Fruit fly (Drosophila melanogaster) whole organism, embryonic: ENCODE data around the gene pav.

Source experiments
- CG14050 ChIP-seq: fragments of 200-800 bp; sonication (Bioruptor generic); IDR thresholded peaks from 3 replicates; pipeline ENCODE4 v1.3.6; 2022; ENCODE audit warnings: missing biosample characterization, missing genetic modification characterization
- abd-A ChIP-seq: fragments of 200-800 bp; sonication (Bioruptor generic); optimal IDR thresholded peaks from 3 replicates; lab custom pipeline; 2019; ENCODE audit warnings: missing biosample characterization, mild to moderate bottlenecking, missing genetic modification characterization, moderate library complexity
- chm ChIP-seq: fragments of 200-800 bp; sonication (Bioruptor generic); IDR thresholded peaks from 2 replicates; pipeline ENCODE4 v1.3.6; 2022; ENCODE audit warnings: missing biosample characterization, missing genetic modification characterization
- ems ChIP-seq: fragments of 200-800 bp; sonication (Bioruptor generic); optimal IDR thresholded peaks from 3 replicates; lab custom pipeline; 2016; ENCODE audit warnings: missing biosample characterization, missing genetic modification characterization
- ssp ChIP-seq: fragments of 200-800 bp; sonication (Bioruptor generic); IDR thresholded peaks from 2 replicates; pipeline ENCODE4 v1.3.6; 2022; ENCODE audit warnings: missing biosample characterization, missing genetic modification characterization
- stwl ChIP-seq: fragments of 200-800 bp; sonication (Bioruptor generic); optimal IDR thresholded peaks from 3 replicates; lab custom pipeline; 2018; ENCODE audit warnings: missing biosample characterization, mild to moderate bottlenecking, missing genetic modification characterization, moderate library complexity
- tio ChIP-seq: fragments of 200-800 bp; sonication (Bioruptor generic); optimal IDR thresholded peaks from 2 replicates; lab custom pipeline; 2017; ENCODE audit warnings: missing biosample characterization, missing genetic modification characterization, inconsistent platforms

DNA sequence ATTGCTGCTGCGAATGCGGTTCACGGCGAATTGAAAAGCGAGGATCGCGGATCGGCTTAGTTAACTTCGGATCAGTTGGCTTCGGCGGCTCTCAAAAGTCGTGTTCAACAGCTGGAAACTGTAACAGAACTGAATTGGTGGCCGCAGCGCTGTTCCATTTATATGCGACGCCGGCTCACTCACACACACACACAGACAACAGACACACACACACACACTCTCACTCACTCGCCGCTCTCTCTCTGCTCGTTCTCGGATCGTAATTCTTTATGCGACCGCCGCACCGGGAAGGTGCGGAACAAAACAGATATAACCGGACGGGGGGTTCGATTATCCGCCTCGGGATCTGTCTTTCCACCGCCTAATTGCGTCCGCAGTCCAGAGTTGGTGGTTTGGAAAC is 15.4 kb upstream of the pav start, which contains the start of gene CG46460:
- TF ChIP-seq abd-A (tag; lab: Kevin White, UChicago) (no peak), ems (GFP tag; lab: Kevin White, UChicago) (no peak), CG14050 (GFP tag; lab: Robert Waterston, UW) (no peak), chm (GFP tag; lab: Robert Waterston, UW) (peak; percentile 69), stwl (tag; lab: Kevin White, UChicago) (no peak), tio (GFP tag; lab: Kevin White, UChicago) (no peak), ssp (no peak)
